Fruit fly (Drosophila melanogaster) whole organism, pupa: Measurements from ENCODE around the gene CG14969.

Experiments
- CG10348 ChIP-seq: fragments of 200-800 bp; sonication (Bioruptor generic); IDR thresholded peaks from 2 replicates; pipeline ENCODE4 v1.3.6; 2022; ENCODE audit warnings: missing biosample characterization, missing genetic modification characterization
- CG12605 ChIP-seq: fragments of 200-800 bp; sonication (Bioruptor generic); IDR thresholded peaks from 2 replicates; pipeline ENCODE4 v1.3.6; 2022; ENCODE audit warnings: missing biosample characterization, missing genetic modification characterization
- CG13204 ChIP-seq: fragments of 200-800 bp; sonication (Bioruptor generic); optimal IDR thresholded peaks from 2 replicates; lab custom pipeline; 2018; ENCODE audit warnings: missing biosample characterization, mild to moderate bottlenecking, missing genetic modification characterization, moderate library complexity
- CG14655 ChIP-seq: fragments of 200-800 bp; sonication (Bioruptor generic); optimal IDR thresholded peaks from 3 replicates; lab custom pipeline; 2017; ENCODE audit warnings: mild to moderate bottlenecking, missing biosample characterization, missing genetic modification reagents, missing genetic modification characterization
- CG15710 ChIP-seq: fragments of 200-800 bp; sonication (Bioruptor generic); optimal IDR thresholded peaks from 2 replicates; lab custom pipeline; 2018; ENCODE audit warnings: missing biosample characterization, mild to moderate bottlenecking, missing genetic modification characterization, moderate library complexity
- CG17806 ChIP-seq: fragments of 200-800 bp; sonication (Bioruptor generic); optimal IDR thresholded peaks from 2 replicates; lab custom pipeline; 2018; ENCODE audit warnings: missing biosample characterization, mild to moderate bottlenecking, missing genetic modification characterization, moderate library complexity
- CG32121 ChIP-seq: fragments of 200-800 bp; sonication (Bioruptor generic); IDR thresholded peaks from 2 replicates; pipeline ENCODE4 v1.3.6; 2022; ENCODE audit warnings: missing biosample characterization, missing genetic modification characterization
- CG34367 ChIP-seq: fragments of 200-800 bp; sonication (Bioruptor generic); optimal IDR thresholded peaks from 2 replicates; lab custom pipeline; 2018; ENCODE audit warnings: missing biosample characterization, mild to moderate bottlenecking, missing genetic modification characterization
- CG4496 ChIP-seq: fragments of 200-800 bp; sonication (Bioruptor generic); IDR thresholded peaks from 3 replicates; pipeline ENCODE4 v1.3.6; 2022; ENCODE audit warnings: missing biosample characterization, missing genetic modification characterization
- CG8159 ChIP-seq: fragments of 200-800 bp; sonication (Bioruptor generic); optimal IDR thresholded peaks from 3 replicates; lab custom pipeline; 2018; ENCODE audit warnings: missing biosample characterization, mild to moderate bottlenecking, missing genetic modification characterization, moderate library complexity
- CG8301 ChIP-seq: fragments of 200-800 bp; sonication (Bioruptor generic); optimal IDR thresholded peaks from 2 replicates; lab custom pipeline; 2018; ENCODE audit warnings: missing biosample characterization, mild to moderate bottlenecking, missing genetic modification characterization
- CG9948 ChIP-seq: fragments of 200-800 bp; sonication (Bioruptor generic); optimal IDR thresholded peaks from 2 replicates; lab custom pipeline; 2018; ENCODE audit warnings: missing biosample characterization, mild to moderate bottlenecking, missing genetic modification characterization, moderate library complexity
- D1 ChIP-seq: fragments of 200-800 bp; sonication (Bioruptor generic); optimal IDR thresholded peaks from 2 replicates; lab custom pipeline; 2018; ENCODE audit warnings: missing biosample characterization, mild to moderate bottlenecking, missing genetic modification characterization, moderate library complexity
- EcR ChIP-seq: fragments of 200-800 bp; sonication (Bioruptor generic); optimal IDR thresholded peaks from 3 replicates; lab custom pipeline; 2019; ENCODE audit warnings: missing biosample characterization, missing genetic modification characterization, mild to moderate bottlenecking, moderate library complexity, missing genetic modification reagents
- Ets98B ChIP-seq: fragments of 200-800 bp; sonication (Bioruptor generic); IDR thresholded peaks from 2 replicates; pipeline ENCODE4 v1.3.6; 2022; ENCODE audit warnings: missing biosample characterization, missing genetic modification characterization
- Pif1A ChIP-seq: fragments of 200-800 bp; sonication (Bioruptor generic); optimal IDR thresholded peaks from 3 replicates; lab custom pipeline; 2016; ENCODE audit warnings: missing biosample characterization, missing genetic modification characterization
- Pif1B ChIP-seq: fragments of 200-800 bp; sonication (Bioruptor generic); optimal IDR thresholded peaks from 3 replicates; lab custom pipeline; 2016; ENCODE audit warnings: missing biosample characterization, missing genetic modification characterization
- Snoo ChIP-seq: fragments of 200-800 bp; sonication (Bioruptor generic); optimal IDR thresholded peaks from 3 replicates; lab custom pipeline; 2017; ENCODE audit warnings: missing biosample characterization, mild to moderate bottlenecking, missing genetic modification characterization, inconsistent platforms
- fd96Ca ChIP-seq: fragments of 200-800 bp; sonication (Bioruptor generic); IDR thresholded peaks from 3 replicates; pipeline ENCODE4 v1.3.6; 2022; ENCODE audit warnings: missing biosample characterization, missing genetic modification characterization
- gl ChIP-seq: fragments of 200-800 bp; sonication (Bioruptor generic); optimal IDR thresholded peaks from 2 replicates; lab custom pipeline; 2018; ENCODE audit warnings: missing biosample characterization, mild to moderate bottlenecking, missing genetic modification characterization
- rn ChIP-seq: fragments of 200-800 bp; sonication (Bioruptor generic); IDR thresholded peaks from 2 replicates; pipeline ENCODE4 v1.3.6; 2022; ENCODE audit warnings: missing biosample characterization, missing genetic modification characterization

CG14969 gene

dm6 chr3L:3306515-3306914, 28.3 kb downstream of the CG14969 start:
- TF ChIP-seq CG15710 (tag; lab: Kevin White, UChicago) (no peak), CG14655 (GFP tag; lab: Kevin White, UChicago) (no peak), CG34367 (tag; lab: Kevin White, UChicago) (no peak), rn (GFP tag; lab: Robert Waterston, UW) (no peak), CG17806 (no peak), D1 (tag; lab: Kevin White, UChicago) (no peak), CG8159 (tag; lab: Kevin White, UChicago) (no peak)

dm6 chr3L:3305430-3305829, 29.3 kb downstream of the CG14969 start:
- TF ChIP-seq CG13204 (GFP tag; lab: Kevin White, UChicago) (no peak), CG12605 (GFP tag; lab: Robert Waterston, UW) (no peak), CG10348 (no peak)

dm6 chr3L:3304740-3305139, 30.0 kb downstream of the CG14969 start:
- no peak for TF ChIP-seq Snoo
- peak; percentile 85 for TF ChIP-seq EcR

- TF ChIP-seq CG9948 (tag; lab: Kevin White, UChicago) = peak; percentile 18
- no peak for TF ChIP-seq Pif1B
- peak; percentile 18; the same call in 1 of the 2 replicates for TF ChIP-seq Ets98B
- no peak for TF ChIP-seq D1 (tag; lab: Kevin White, UChicago)
- peak; percentile 72 for TF ChIP-seq CG4496 (GFP tag; lab: Robert Waterston, UW)
- TF ChIP-seq rn (GFP tag; lab: Robert Waterston, UW) = peak; percentile 42; the same call in 1 of the 2 replicates
- peak; percentile 54; the same call in 1 of the 2 replicates for TF ChIP-seq CG32121 (GFP tag; lab: Robert Waterston, UW)
- TF ChIP-seq CG10348 = no peak
- peak; percentile 42 for TF ChIP-seq Pif1A (GFP tag; lab: Kevin White, UChicago)
- no peak for TF ChIP-seq EcR
- TF ChIP-seq CG8301 = peak; percentile 53
- TF ChIP-seq CG14655 (GFP tag; lab: Kevin White, UChicago) = peak; percentile 60
- TF ChIP-seq CG12605 (GFP tag; lab: Robert Waterston, UW) = peak; percentile 41
- no peak for TF ChIP-seq CG34367 (tag; lab: Kevin White, UChicago)
- TF ChIP-seq Snoo = no peak
- no peak for TF ChIP-seq CG8159 (tag; lab: Kevin White, UChicago)
- TF ChIP-seq CG17806 = peak; percentile 38
- TF ChIP-seq CG13204 (GFP tag; lab: Kevin White, UChicago) = no peak
- TF ChIP-seq gl = peak; percentile 71
- TF ChIP-seq CG15710 (tag; lab: Kevin White, UChicago) = peak; percentile 25
- 0 out of 3 replicates have a peak, but pooled peaks have one; percentile 26 for TF ChIP-seq fd96Ca (GFP tag; lab: Robert Waterston, UW)
These were observed 31.0 kb downstream of the CG14969 start, which contains the start of gene ZnT63C for dm6 chr3L:3303534-3304459. TSS of gene ZnT63C (plus strand) at chr3L:3303708.

- TF ChIP-seq CG14655 (GFP tag; lab: Kevin White, UChicago) (peak; percentile 94), rn (GFP tag; lab: Robert Waterston, UW) (peak; percentile 91), Ets98B (peak; percentile 95), CG8301 (peak; percentile 92), EcR (peak; percentile 98), CG15710 (tag; lab: Kevin White, UChicago) (peak; percentile 94), CG8159 (tag; lab: Kevin White, UChicago) (peak; percentile 92), Pif1A (GFP tag; lab: Kevin White, UChicago) (peak; percentile 95), CG10348 (peak; percentile 68), D1 (tag; lab: Kevin White, UChicago) (peak; percentile 90), fd96Ca (GFP tag; lab: Robert Waterston, UW) (peak; percentile 94), CG4496 (GFP tag; lab: Robert Waterston, UW) (peak; percentile 98), Pif1B (peak; percentile 96), CG12605 (GFP tag; lab: Robert Waterston, UW) (peak; percentile 97), gl (peak; percentile 80), CG32121 (GFP tag; lab: Robert Waterston, UW) (peak; percentile 95), CG13204 (GFP tag; lab: Kevin White, UChicago) (peak; percentile 59), Snoo (peak; percentile 97), CG34367 (tag; lab: Kevin White, UChicago) (peak; percentile 87), CG9948 (tag; lab: Kevin White, UChicago) (peak; percentile 91), CG17806 (peak; percentile 94)
These were observed 31.7 kb downstream of the CG14969 start, which contains the start of gene CG14968 for dm6 chr3L:3303087-3303526. TSS of gene CG14968 (minus strand) at chr3L:3303112.

dm6 chr3L:3301171-3301738, 33.5 kb downstream of the CG14969 start:
- no peak for TF ChIP-seq CG34367 (tag; lab: Kevin White, UChicago)
- no peak for TF ChIP-seq EcR
- TF ChIP-seq CG10348 = no peak
- TF ChIP-seq Pif1B = peak; percentile 12
- TF ChIP-seq Ets98B = peak; percentile 76
- TF ChIP-seq rn (GFP tag; lab: Robert Waterston, UW) = no peak
- TF ChIP-seq Pif1A (GFP tag; lab: Kevin White, UChicago) = peak; percentile 46
- TF ChIP-seq CG12605 (GFP tag; lab: Robert Waterston, UW) = peak; percentile 55
- TF ChIP-seq fd96Ca (GFP tag; lab: Robert Waterston, UW) = peak; percentile 53; the same call in 1 of the 3 replicates
- TF ChIP-seq CG8159 (tag; lab: Kevin White, UChicago) = peak; percentile 13
- peak; percentile 54; the same call in 2 of the 3 replicates for TF ChIP-seq CG4496 (GFP tag; lab: Robert Waterston, UW)
- TF ChIP-seq CG14655 (GFP tag; lab: Kevin White, UChicago) = peak; percentile 62
- no peak for TF ChIP-seq CG15710 (tag; lab: Kevin White, UChicago)
- TF ChIP-seq CG13204 (GFP tag; lab: Kevin White, UChicago) = no peak
- no peak for TF ChIP-seq D1 (tag; lab: Kevin White, UChicago)
- TF ChIP-seq Snoo = peak; percentile 0
- peak; percentile 72 for TF ChIP-seq CG32121 (GFP tag; lab: Robert Waterston, UW)
- peak; percentile 59 for TF ChIP-seq CG8301
- TF ChIP-seq gl = no peak
